Fruit fly (Drosophila melanogaster): ENCODE measurements around the gene Lcp65Ab2.

- peak; percentile 59 for TF ChIP-seq rgr (GFP tag; optimal IDR thresholded peaks at IDR 0.05)
- no peak for TF ChIP-seq CrebA (GFP tag; optimal IDR thresholded peaks at IDR 0.05; ENCODE audit: borderline replicate concordance)
- no peak for TF ChIP-seq Mio (GFP tag; optimal IDR thresholded peaks at IDR 0.05)
- peak; percentile 58 for TF ChIP-seq h (GFP tag; optimal IDR thresholded peaks at IDR 0.05)
- no peak for TF ChIP-seq Dfd (GFP tag; optimal IDR thresholded peaks at IDR 0.05)
- no peak for TF ChIP-seq Jra (GFP tag; optimal IDR thresholded peaks at IDR 0.05)
- TF ChIP-seq Hr78 (GFP tag; optimal IDR thresholded peaks at IDR 0.05): no peak
- TF ChIP-seq CG32264 (GFP tag; optimal IDR thresholded peaks at IDR 0.05): no peak
- TF ChIP-seq Vsx2 (GFP tag; optimal IDR thresholded peaks at IDR 0.05; ENCODE audit: partially characterized antibody): peak; percentile 96
Observed at dm6 chr3L:6188995-6189927, 42.8 kb downstream of the Lcp65Ab2 start, which contains the start of the genes D19A and CG7386.
